Worm (Caenorhabditis elegans) whole organism, L1 larva: ENCODE data around the gene F10A3.11.

ENCODE experiments used
- ama-1 ChIP-seq: fragments of 150-350 bp; optimal IDR thresholded peaks from 2 replicates; lab custom pipeline; 2014
- nhr-28 ChIP-seq: fragments of 150-350 bp; optimal IDR thresholded peaks from 2 replicates; lab custom pipeline; 2014; ENCODE audit warnings: missing biosample characterization, missing genetic modification characterization

ce11 chrV:16114237-16114636 is 48.2 kb upstream of the F10A3.11 start, which contains the start of gene srxa-16:
- TF ChIP-seq ama-1 (lab: Kevin White, UChicago) (no peak), nhr-28 (tag; lab: Kevin White, UChicago) (no peak)
